Fruit fly (Drosophila melanogaster) Kc167 (cell line): ENCODE measurements around the gene Nmdmc.

Source experiments
- h ChIP-seq: fragments of >200 bp; optimal IDR thresholded peaks from 3 replicates; lab custom pipeline; 2018; ENCODE audit warnings: missing external identifiers
- insv ChIP-seq: fragments of >200 bp; optimal IDR thresholded peaks from 3 replicates; lab custom pipeline; 2018; ENCODE audit warnings: missing external identifiers
- ttk ChIP-seq: sonication (Bioruptor generic); optimal IDR thresholded peaks from 2 replicates; lab custom pipeline; 2017; ENCODE audit warnings: missing external identifiers

dm6 chr3R:9007258-9007657 is 43.1 kb downstream of the Nmdmc start:
- no peak for TF ChIP-seq insv
- no peak for TF ChIP-seq h (lab: Kevin White, UChicago)
- peak; percentile 93 for TF ChIP-seq ttk (lab: Kevin White, UChicago)
